Worm (Caenorhabditis elegans) whole organism, early embryonic: Measurements from ENCODE around the gene glc-4.

Experiments
- ama-1 ChIP-seq: fragments of 150-350 bp; optimal IDR thresholded peaks from 2 replicates; lab custom pipeline; 2014
- ceh-13 ChIP-seq: fragments of 200-800 bp; sonication (Bioruptor generic); optimal IDR thresholded peaks from 2 replicates; lab custom pipeline; 2018; ENCODE audit warnings: mild to moderate bottlenecking, missing genetic modification characterization, missing compliant biosample characterization
- ets-7 ChIP-seq: sonication (generic microtip); optimal IDR thresholded peaks from 2 replicates; lab custom pipeline; 2016; ENCODE audit warnings: missing genotype, missing genetic modification characterization, missing compliant biosample characterization
- hmbx-1 ChIP-seq: sonication (generic microtip); optimal IDR thresholded peaks from 2 replicates; lab custom pipeline; 2016; ENCODE audit warnings: mild to moderate bottlenecking, missing genetic modification characterization, missing compliant biosample characterization
- hmg-4 ChIP-seq: fragments of 200-800 bp; sonication (Bioruptor generic); optimal IDR thresholded peaks from 2 replicates; lab custom pipeline; 2018; ENCODE audit warnings: mild to moderate bottlenecking, missing genetic modification characterization, missing compliant biosample characterization
- sea-1 ChIP-seq: fragments of 200-800 bp; sonication (Bioruptor generic); conservative IDR thresholded peaks from 2 replicates; pipeline ENCODE4 v1.3.6; 2022; ENCODE audit warnings: missing genetic modification characterization, missing compliant biosample characterization
- tbx-37 ChIP-seq: fragments of 200-800 bp; sonication (Bioruptor generic); conservative IDR thresholded peaks from 2 replicates; pipeline ENCODE4 v1.3.6; 2022; ENCODE audit warnings: missing genetic modification reagents, missing genetic modification characterization, missing compliant biosample characterization

- TF ChIP-seq ama-1 (lab: Kevin White, UChicago), result no peak
- no peak for TF ChIP-seq ets-7
- no peak for TF ChIP-seq sea-1 (GFP tag; lab: Robert Waterston, UW)
- no peak for TF ChIP-seq hmg-4 (GFP tag; lab: Kevin White, UChicago)
- TF ChIP-seq hmbx-1 (tag; lab: Kevin White, UChicago), result no peak
- TF ChIP-seq ceh-13 (GFP tag; lab: Kevin White, UChicago), result no peak
- TF ChIP-seq tbx-37 (GFP tag; lab: Robert Waterston, UW), result no peak
These were observed 49.3 kb upstream of the glc-4 start for ce11 chrII:7224074-7224473.
